Fruit fly (Drosophila melanogaster) whole organism, embryonic: Measurements from ENCODE around the gene CG7519.

Experiments
- Awh ChIP-seq: fragments of 200-800 bp; sonication (Bioruptor generic); IDR thresholded peaks from 2 replicates; pipeline ENCODE4, ENCODE4 v1.3.6; 2022; ENCODE audit warnings: missing biosample characterization, missing genetic modification characterization
- CG10979 ChIP-seq: fragments of 200-800 bp; sonication (Bioruptor generic); optimal IDR thresholded peaks from 2 replicates; lab custom pipeline; 2018; ENCODE audit warnings: missing biosample characterization, mild to moderate bottlenecking, missing genetic modification characterization, moderate library complexity
- CG13123 ChIP-seq: fragments of 200-800 bp; sonication (Bioruptor generic); optimal IDR thresholded peaks from 2 replicates; lab custom pipeline; 2016; ENCODE audit warnings: missing biosample characterization, missing genetic modification characterization
- CG14441 ChIP-seq: fragments of 200-800 bp; sonication (Bioruptor generic); IDR thresholded peaks from 2 replicates; pipeline ENCODE4 v1.3.6; 2022; ENCODE audit warnings: missing biosample characterization, missing genetic modification characterization
- CG15011 ChIP-seq: fragments of 200-800 bp; sonication (Bioruptor generic); optimal IDR thresholded peaks from 3 replicates; lab custom pipeline; 2018; ENCODE audit warnings: missing biosample characterization, mild to moderate bottlenecking, missing genetic modification characterization
- CG1647 ChIP-seq: fragments of 200-800 bp; sonication (Bioruptor generic); optimal IDR thresholded peaks from 3 replicates; lab custom pipeline; 2016; ENCODE audit warnings: missing biosample characterization, missing genetic modification characterization
- CG18764 ChIP-seq: fragments of 200-800 bp; sonication (Bioruptor generic); optimal IDR thresholded peaks from 3 replicates; lab custom pipeline; 2016; ENCODE audit warnings: missing biosample characterization, missing genetic modification characterization
- CG2202 ChIP-seq: fragments of 200-800 bp; sonication (Bioruptor generic); optimal IDR thresholded peaks from 2 replicates; lab custom pipeline; 2018; ENCODE audit warnings: missing biosample characterization, mild to moderate bottlenecking, missing genetic modification characterization
- CG2678 ChIP-seq: fragments of 200-800 bp; sonication (Bioruptor generic); optimal IDR thresholded peaks from 3 replicates; lab custom pipeline; 2019; ENCODE audit warnings: missing biosample characterization, mild to moderate bottlenecking, missing genetic modification characterization, moderate library complexity
- CG31388 ChIP-seq: fragments of 200-800 bp; sonication (Bioruptor generic); optimal IDR thresholded peaks from 2 replicates; lab custom pipeline; 2016; ENCODE audit warnings: missing biosample characterization, missing genetic modification characterization
- CG3407 ChIP-seq: fragments of 200-800 bp; sonication (Bioruptor generic); optimal IDR thresholded peaks from 2 replicates; lab custom pipeline; 2018; ENCODE audit warnings: missing biosample characterization, mild to moderate bottlenecking, missing genetic modification characterization
- CG34224 ChIP-seq: fragments of 200-800 bp; sonication (Bioruptor generic); IDR thresholded peaks from 3 replicates; pipeline ENCODE4 v1.3.6; 2022; ENCODE audit warnings: missing biosample characterization, missing genetic modification characterization; ENCODE audit not compliant: partially characterized antibody
- CG3838 ChIP-seq: fragments of 200-800 bp; sonication (Bioruptor generic); optimal IDR thresholded peaks from 3 replicates; lab custom pipeline; 2016; ENCODE audit warnings: missing biosample characterization, missing genetic modification characterization
- CG4404 ChIP-seq: fragments of 200-800 bp; sonication (Bioruptor generic); IDR thresholded peaks from 2 replicates; pipeline ENCODE4 v1.3.6; 2022; ENCODE audit warnings: missing biosample characterization, missing genetic modification characterization
- CG6175 ChIP-seq: fragments of 200-800 bp; sonication (Bioruptor generic); IDR thresholded peaks from 3 replicates; pipeline ENCODE4 v1.3.6; 2022; ENCODE audit warnings: missing biosample characterization, missing genetic modification characterization
- CG6272 ChIP-seq: fragments of 200-800 bp; sonication (Bioruptor generic); IDR thresholded peaks from 2 replicates; pipeline ENCODE4 v1.3.6; 2022; ENCODE audit warnings: missing biosample characterization, missing genetic modification characterization
- CG6689 ChIP-seq: fragments of 200-800 bp; sonication (Bioruptor generic); IDR thresholded peaks from 2 replicates; pipeline ENCODE4 v1.3.6; 2022; ENCODE audit warnings: missing biosample characterization, missing genetic modification characterization
- CG6854 ChIP-seq: fragments of 200-800 bp; sonication (Bioruptor generic); optimal IDR thresholded peaks from 3 replicates; lab custom pipeline; 2017; ENCODE audit warnings: missing biosample characterization, mild to moderate bottlenecking, missing genetic modification characterization
- CG7556 ChIP-seq: fragments of 200-800 bp; sonication (Bioruptor generic); optimal IDR thresholded peaks from 2 replicates; lab custom pipeline; 2017; ENCODE audit warnings: missing biosample characterization, mild to moderate bottlenecking, missing genetic modification characterization
- CG7987 ChIP-seq: fragments of 200-800 bp; sonication (Bioruptor generic); optimal IDR thresholded peaks from 2 replicates; lab custom pipeline; 2018; ENCODE audit warnings: missing biosample characterization, mild to moderate bottlenecking, missing genetic modification characterization, moderate library complexity
- CG8089 ChIP-seq: fragments of 200-800 bp; sonication (Bioruptor generic); optimal IDR thresholded peaks from 3 replicates; lab custom pipeline; 2016; ENCODE audit warnings: missing biosample characterization, missing genetic modification characterization
- CG9215 ChIP-seq: fragments of 200-800 bp; sonication (Bioruptor generic); IDR thresholded peaks from 2 replicates; pipeline ENCODE4 v1.3.6; 2022; ENCODE audit warnings: missing biosample characterization, missing genetic modification characterization
- Deaf1 ChIP-seq: fragments of 200-800 bp; optimal IDR thresholded peaks from 3 replicates; lab custom pipeline; 2019; ENCODE audit warnings: missing biosample characterization, mild to moderate bottlenecking, missing genetic modification characterization, moderate library complexity
- Doc2 ChIP-seq: fragments of 200-800 bp; sonication (Bioruptor generic); IDR thresholded peaks from 2 replicates; pipeline ENCODE4 v1.3.6; 2022; ENCODE audit warnings: missing biosample characterization, missing genetic modification characterization
- Dp ChIP-seq: fragments of 200-800 bp; sonication (Bioruptor generic); optimal IDR thresholded peaks from 2 replicates; lab custom pipeline; 2018; ENCODE audit warnings: missing biosample characterization, mild to moderate bottlenecking, missing genetic modification characterization, moderate library complexity
- Hr78 ChIP-seq, 2 experiments: fragments of 200-800 bp in 1 of 2; fragments of >200 bp in 1 of 2; sonication (Bioruptor generic) in 1 of 2; optimal IDR thresholded peaks; 2 replicates each; lab custom pipeline; 2017 to 2019; ENCODE audit warnings: missing biosample characterization in 2 of 2, missing genetic modification characterization in 2 of 2, mild to moderate bottlenecking in 1 of 2, moderate library complexity in 1 of 2
- MBD-R2 ChIP-seq: fragments of 200-800 bp; sonication (Bioruptor generic); IDR thresholded peaks from 2 replicates; pipeline ENCODE4 v1.3.6; 2022; ENCODE audit warnings: missing biosample characterization, missing genetic modification characterization
- MTF-1 ChIP-seq: fragments of 200-800 bp; sonication (Bioruptor generic); optimal IDR thresholded peaks from 2 replicates; lab custom pipeline; 2018; ENCODE audit warnings: missing biosample characterization, mild to moderate bottlenecking, missing genetic modification characterization, borderline replicate concordance
- Meics ChIP-seq: fragments of 200-800 bp; sonication (Bioruptor generic); optimal IDR thresholded peaks from 2 replicates; lab custom pipeline; 2017; ENCODE audit warnings: missing biosample characterization, mild to moderate bottlenecking, missing genetic modification characterization
- Mrtf ChIP-seq: fragments of 200-800 bp; sonication (Bioruptor generic); IDR thresholded peaks from 3 replicates; pipeline ENCODE4 v1.3.6; 2022; ENCODE audit warnings: missing biosample characterization, missing genetic modification characterization
- Rfx ChIP-seq: fragments of 200-800 bp; sonication (Bioruptor generic); IDR thresholded peaks from 2 replicates; pipeline ENCODE4 v1.3.6; 2022; ENCODE audit warnings: missing biosample characterization, missing genetic modification characterization
- Scr ChIP-seq: fragments of 200-800 bp; sonication (Bioruptor generic); IDR thresholded peaks from 2 replicates; pipeline ENCODE4 v1.3.6; 2022; ENCODE audit warnings: missing biosample characterization, missing genetic modification characterization; ENCODE audit not compliant: partially characterized antibody
- Xbp1 ChIP-seq: fragments of 200-800 bp; sonication (Bioruptor generic); optimal IDR thresholded peaks from 3 replicates; lab custom pipeline; 2016; ENCODE audit warnings: missing biosample characterization, mild to moderate bottlenecking, missing genetic modification characterization
- aop ChIP-seq: fragments of 200-800 bp; sonication (Bioruptor generic); IDR thresholded peaks from 2 replicates; pipeline ENCODE4 v1.3.6; 2022; ENCODE audit warnings: missing biosample characterization, missing genetic modification characterization
- ap ChIP-seq: fragments of 200-800 bp; sonication (Bioruptor generic); IDR thresholded peaks from 2 replicates; pipeline ENCODE4 v1.3.6; 2022; ENCODE audit warnings: missing biosample characterization, missing genetic modification characterization
- bbx ChIP-seq: fragments of 200-800 bp; sonication (Bioruptor generic); IDR thresholded peaks from 2 replicates; pipeline ENCODE4 v1.3.6; 2022; ENCODE audit warnings: missing biosample characterization, missing genetic modification characterization; ENCODE audit not compliant: partially characterized antibody
- bcd ChIP-seq: fragments of 200-800 bp; sonication (Bioruptor generic); optimal IDR thresholded peaks from 2 replicates; lab custom pipeline; 2017; ENCODE audit warnings: missing biosample characterization, mild to moderate bottlenecking, missing genetic modification characterization
- corto ChIP-seq: fragments of 200-800 bp; sonication (Bioruptor generic); optimal IDR thresholded peaks from 2 replicates; lab custom pipeline; 2016; ENCODE audit warnings: missing biosample characterization, mild to moderate bottlenecking, missing genetic modification characterization, moderate library complexity
- crc ChIP-seq: fragments of 200-800 bp; sonication (Bioruptor generic); optimal IDR thresholded peaks from 2 replicates; lab custom pipeline; 2016; ENCODE audit warnings: missing biosample characterization, missing genetic modification characterization
- croc ChIP-seq: fragments of 200-800 bp; sonication (Bioruptor generic); conservative IDR thresholded peaks from 3 replicates; pipeline ENCODE4 v1.3.6; 2022; ENCODE audit warnings: missing biosample characterization, missing genetic modification characterization
- crol ChIP-seq: fragments of 200-800 bp; sonication (Bioruptor generic); IDR thresholded peaks from 2 replicates; pipeline ENCODE4 v1.3.6; 2022; ENCODE audit warnings: missing biosample characterization, missing genetic modification characterization
- dpn ChIP-seq, 2 experiments: fragments of 200-800 bp; sonication (Bioruptor generic); optimal IDR thresholded peaks; 3 replicates each; lab custom pipeline; 2016; ENCODE audit warnings: missing biosample characterization in 2 of 2, missing genetic modification characterization in 2 of 2
- gfzf ChIP-seq: fragments of 200-800 bp; sonication (Bioruptor generic); optimal IDR thresholded peaks from 2 replicates; lab custom pipeline; 2016; ENCODE audit warnings: missing biosample characterization, mild to moderate bottlenecking, missing genetic modification characterization, moderate library complexity
- gsb ChIP-seq: fragments of 200-800 bp; sonication (Bioruptor generic); IDR thresholded peaks from 2 replicates; pipeline ENCODE4 v1.3.6; 2022; ENCODE audit warnings: missing biosample characterization, missing genetic modification characterization
- gsb-n ChIP-seq: fragments of 200-800 bp; sonication (Bioruptor generic); optimal IDR thresholded peaks from 3 replicates; lab custom pipeline; 2018; ENCODE audit warnings: missing biosample characterization, mild to moderate bottlenecking, missing genetic modification characterization
- hkb ChIP-seq, 2 experiments: fragments of 200-800 bp in 1 of 2; fragments of >200 bp in 1 of 2; sonication (Bioruptor generic) in 1 of 2; IDR thresholded peaks in 1 of 2; optimal IDR thresholded peaks in 1 of 2; 2 replicates each; pipeline versions ENCODE4 v1.3.6 to Lab custom; 2017 to 2022; ENCODE audit warnings: missing biosample characterization in 1 of 2, missing genetic modification characterization in 1 of 2
- pb ChIP-seq: fragments of 200-800 bp; sonication (Bioruptor generic); optimal IDR thresholded peaks from 3 replicates; lab custom pipeline; 2016; ENCODE audit warnings: missing biosample characterization, missing genetic modification characterization
- phol ChIP-seq: fragments of 200-800 bp; sonication (Bioruptor generic); optimal IDR thresholded peaks from 3 replicates; lab custom pipeline; 2018; ENCODE audit warnings: missing biosample characterization, mild to moderate bottlenecking, missing genetic modification characterization, moderate library complexity
- repo ChIP-seq: fragments of 200-800 bp; sonication (Bioruptor generic); optimal IDR thresholded peaks from 2 replicates; lab custom pipeline; 2016; ENCODE audit warnings: missing biosample characterization, missing genetic modification characterization
- ro ChIP-seq: fragments of 200-800 bp; sonication (Bioruptor generic); IDR thresholded peaks from 2 replicates; pipeline ENCODE4 v1.3.6; 2022; ENCODE audit warnings: missing biosample characterization, missing genetic modification characterization
- sna ChIP-seq: fragments of 200-800 bp; sonication (Bioruptor generic); IDR thresholded peaks from 2 replicates; pipeline ENCODE4 v1.3.6; 2022; ENCODE audit warnings: missing biosample characterization, missing genetic modification characterization; ENCODE audit not compliant: partially characterized antibody

The CG7519 gene

DNA sequence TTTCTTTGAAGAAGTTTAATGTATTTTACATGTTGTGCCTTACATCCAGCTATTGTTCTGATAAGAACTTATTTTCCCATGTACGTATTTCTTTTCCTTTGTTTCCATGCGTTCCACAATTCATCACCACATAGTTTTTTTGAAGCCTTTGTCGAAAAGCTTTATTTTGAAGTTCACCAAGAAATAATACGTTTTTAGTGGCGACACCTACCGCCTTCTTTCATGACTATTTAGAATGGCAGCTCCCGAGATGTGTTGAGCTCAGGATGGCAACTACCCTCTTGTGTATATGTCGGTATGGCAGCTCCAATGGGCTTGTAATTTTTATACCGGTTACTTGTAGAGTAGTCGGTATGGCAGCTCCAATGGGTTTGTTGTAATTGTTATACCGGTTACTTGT, 9.0 kb upstream of the CG7519 start:
- TF ChIP-seq Meics (GFP tag; lab: Kevin White, UChicago) (no peak), CG13123 (GFP tag; lab: Kevin White, UChicago) (peak; percentile 15), bcd (no peak), ro (GFP tag; lab: Robert Waterston, UW) (no peak), bbx (GFP tag; lab: Robert Waterston, UW) (peak; percentile 8; the same call in 1 of the 2 replicates), Scr (GFP tag; lab: Robert Waterston, UW) (0 out of 2 replicates have a peak, but pooled peaks have one; percentile 22), CG6175 (GFP tag; lab: Robert Waterston, UW) (no peak), croc (GFP tag; lab: Robert Waterston, UW) (no peak), CG18764 (GFP tag; lab: Kevin White, UChicago) (no peak), crol (GFP tag; lab: Robert Waterston, UW) (no peak), aop (no peak), CG31388 (no peak), CG6689 (no peak), CG2678 (tag; lab: Kevin White, UChicago) (no peak), Rfx (no peak; the same call in 1 of the 2 replicates), Mrtf (GFP tag; lab: Robert Waterston, UW) (no peak), CG9215 (GFP tag; lab: Robert Waterston, UW) (no peak), CG6272 (no peak), corto (no peak), CG1647 (GFP tag; lab: Kevin White, UChicago) (no peak), phol (tag; lab: Kevin White, UChicago) (peak; percentile 53), CG34224 (GFP tag; lab: Robert Waterston, UW) (no peak), MTF-1 (no peak), Deaf1 (tag; lab: Kevin White, UChicago) (no peak), crc (no peak), gsb (GFP tag; lab: Robert Waterston, UW) (no peak), Xbp1 (GFP tag; lab: Kevin White, UChicago) (peak; percentile 27), CG3838 (GFP tag; lab: Kevin White, UChicago) (no peak), Dp (GFP tag; lab: Kevin White, UChicago) (peak; percentile 46), ap (GFP tag; lab: Robert Waterston, UW) (no peak), sna (no peak), hkb (optimal IDR thresholded peaks at IDR 0.05; lab: Kevin White, UChicago) (peak; percentile 27), hkb (GFP tag; IDR thresholded peaks at IDR 0.05; lab: Robert Waterston, UW) (no peak), CG6854 (GFP tag; lab: Kevin White, UChicago) (no peak), gfzf (GFP tag; lab: Kevin White, UChicago) (peak; percentile 41), CG8089 (GFP tag; lab: Kevin White, UChicago) (peak; percentile 9), pb (no peak), CG7987 (GFP tag; lab: Kevin White, UChicago) (peak; percentile 54), CG10979 (tag; lab: Kevin White, UChicago) (no peak), repo (GFP tag; lab: Kevin White, UChicago) (no peak), CG14441 (GFP tag; lab: Robert Waterston, UW) (no peak), Hr78 (GFP tag; optimal IDR thresholded peaks at IDR 0.05; lab: Kevin White, UChicago) (no peak), CG2202 (tag; lab: Kevin White, UChicago) (no peak), Doc2 (GFP tag; lab: Robert Waterston, UW) (no peak), Awh (no peak), CG4404 (no peak), CG15011 (GFP tag; lab: Kevin White, UChicago) (no peak), gsb-n (no peak), MBD-R2 (GFP tag; lab: Robert Waterston, UW) (peak; percentile 19; the same call in 1 of the 2 replicates), CG3407 (no peak), dpn (GFP tag; optimal IDR thresholded peaks at IDR 0.05; lab: Kevin White, UChicago) (peak; percentile 16 to 46), CG7556 (no peak)
